Worm (Caenorhabditis elegans) whole organism, L1 larva: ENCODE data around the gene Y47D7A.17.

ENCODE experiments used
- ama-1 ChIP-seq: fragments of 150-350 bp; optimal IDR thresholded peaks from 2 replicates; lab custom pipeline; 2014
- blmp-1 ChIP-seq: fragments of 150-350 bp; optimal IDR thresholded peaks from 2 replicates; lab custom pipeline; 2014; ENCODE audit warnings: missing biosample characterization, missing genetic modification characterization
- egl-13 ChIP-seq: sonication (generic microtip); optimal IDR thresholded peaks from 2 replicates; lab custom pipeline; 2016; ENCODE audit warnings: missing genotype, missing genetic modification reagents, missing genetic modification characterization, missing compliant biosample characterization
- grh-1 ChIP-seq: fragments of 200-800 bp; sonication (Bioruptor generic); IDR thresholded peaks from 2 replicates; pipeline ENCODE4 v1.3.6; 2022; ENCODE audit warnings: missing genetic modification reagents, missing genetic modification characterization, missing compliant biosample characterization
- lin-39 ChIP-seq: fragments of 150-350 bp; optimal IDR thresholded peaks from 2 replicates; lab custom pipeline; 2014; ENCODE audit warnings: missing biosample characterization, missing genetic modification reagents, missing genetic modification characterization
- lir-3 ChIP-seq: sonication (generic microtip); optimal IDR thresholded peaks from 2 replicates; lab custom pipeline; 2016; ENCODE audit warnings: mild to moderate bottlenecking, missing genetic modification characterization, moderate library complexity, missing compliant biosample characterization; ENCODE audit not compliant: poor library complexity
- nhr-11 ChIP-seq: fragments of 150-350 bp; optimal IDR thresholded peaks from 2 replicates; lab custom pipeline; 2014; ENCODE audit warnings: missing biosample characterization, missing genetic modification characterization
- nhr-12 ChIP-seq: sonication (generic microtip); optimal IDR thresholded peaks from 2 replicates; lab custom pipeline; 2017; ENCODE audit warnings: missing biosample characterization, missing genetic modification characterization
- pag-3 ChIP-seq: sonication (generic microtip); optimal IDR thresholded peaks from 2 replicates; lab custom pipeline; 2017; ENCODE audit warnings: missing genetic modification characterization, mild to moderate bottlenecking, missing compliant biosample characterization, antibody characterized with exemption, borderline replicate concordance; ENCODE audit not compliant: insufficient read depth
- unc-62 ChIP-seq: fragments of 150-350 bp; optimal IDR thresholded peaks from 2 replicates; lab custom pipeline; 2014; ENCODE audit warnings: missing biosample characterization, missing genetic modification reagents, missing genetic modification characterization
- ztf-11 ChIP-seq, 2 experiments: sonication (generic microtip); optimal IDR thresholded peaks; 2 replicates each; lab custom pipeline; 2016 to 2017; ENCODE audit warnings: missing genetic modification characterization in 2 of 2, missing biosample characterization in 1 of 2, missing compliant biosample characterization in 1 of 2

DNA sequence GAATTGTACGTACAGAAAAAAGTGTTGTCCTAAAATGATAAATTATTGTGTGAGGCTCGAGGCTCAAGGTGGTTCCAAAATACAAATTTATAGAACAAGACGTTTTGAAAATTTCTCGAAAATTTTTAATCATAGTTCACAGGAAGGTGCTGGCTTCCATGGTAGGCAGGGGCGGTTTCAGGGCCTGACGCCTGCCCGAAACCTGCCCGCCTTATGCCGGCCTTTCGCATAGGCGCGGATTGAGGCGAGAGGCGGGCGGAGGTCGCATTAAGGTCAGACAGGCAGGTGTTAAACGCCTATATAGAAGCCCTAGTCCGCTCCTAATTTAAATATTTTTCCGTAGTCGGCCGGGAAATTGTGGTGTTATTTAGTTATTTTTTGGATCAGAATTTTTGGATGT, 11.5 kb upstream of the Y47D7A.17 start:
- TF ChIP-seq blmp-1 (tag; lab: Kevin White, UChicago) (no peak), nhr-12 (tag; lab: Kevin White, UChicago) (no peak), egl-13 (tag; lab: Kevin White, UChicago) (no peak), lin-39 (tag; lab: Kevin White, UChicago) (no peak), nhr-11 (tag; lab: Kevin White, UChicago) (no peak), lir-3 (tag; lab: Kevin White, UChicago) (no peak), unc-62 (GFP tag; lab: Kevin White, UChicago) (no peak), grh-1 (GFP tag; lab: Robert Waterston, UW) (no peak), pag-3 (tag; lab: Kevin White, UChicago) (no peak), ama-1 (lab: Kevin White, UChicago) (no peak), ztf-11 (tag; optimal IDR thresholded peaks at IDR 0.05; lab: Kevin White, UChicago) (no peak)
